Worm (Caenorhabditis elegans): Measurements from ENCODE around the gene srv-12.

The srv-12 gene

DNA sequence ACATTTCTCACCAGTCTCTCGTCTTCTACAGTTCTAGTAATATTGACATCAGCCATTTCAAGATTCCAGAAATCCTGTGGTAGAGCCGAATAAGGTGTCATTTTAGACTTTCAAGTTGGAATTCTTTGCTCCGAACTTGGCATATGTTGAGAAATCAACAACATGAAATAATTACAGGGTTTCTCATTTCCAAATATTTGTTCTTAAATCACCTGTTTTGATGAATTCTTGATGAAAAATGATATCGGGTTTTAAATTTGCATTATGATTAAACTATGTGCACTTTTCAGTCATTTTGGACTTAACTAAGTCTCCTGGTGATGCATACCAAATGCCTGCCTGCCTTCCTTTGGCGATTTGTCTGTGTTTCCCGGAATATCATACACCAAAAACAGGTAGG, at the start of gene srv-12:
Gene srv-12, minus strand, starts transcription at position 101 of the 400 bp plus-strand sequence.
- TF ChIP-seq Y56A3A.18 (GFP tag; IDR thresholded peaks at IDR 0.05), result no peak
- TF ChIP-seq lin-35 (GFP tag; optimal IDR thresholded peaks at IDR 0.05), result no peak
- TF ChIP-seq dpff-1 (tag; optimal IDR thresholded peaks at IDR 0.05), result no peak
- TF ChIP-seq ztf-28 (GFP tag; IDR thresholded peaks at IDR 0.05), result no peak
- no peak for TF ChIP-seq bed-1 (GFP tag; IDR thresholded peaks at IDR 0.05)
- TF ChIP-seq ztf-22 (GFP tag; optimal IDR thresholded peaks at IDR 0.05), result no peak
- TF ChIP-seq K12H6.12 (tag; optimal IDR thresholded peaks at IDR 0.05), result no peak

- TF ChIP-seq Y67H2A.10 (GFP tag; conservative IDR thresholded peaks at IDR 0.05) (no peak), attf-3 (GFP tag; conservative IDR thresholded peaks at IDR 0.05) (peak; percentile 88)
Measured at ce11 chrIV:10096881-10097280, 43.4 kb upstream of the srv-12 start, which contains the start of gene dis-3. Gene dis-3, plus strand, starts transcription at chrIV:10097202.

DNA sequence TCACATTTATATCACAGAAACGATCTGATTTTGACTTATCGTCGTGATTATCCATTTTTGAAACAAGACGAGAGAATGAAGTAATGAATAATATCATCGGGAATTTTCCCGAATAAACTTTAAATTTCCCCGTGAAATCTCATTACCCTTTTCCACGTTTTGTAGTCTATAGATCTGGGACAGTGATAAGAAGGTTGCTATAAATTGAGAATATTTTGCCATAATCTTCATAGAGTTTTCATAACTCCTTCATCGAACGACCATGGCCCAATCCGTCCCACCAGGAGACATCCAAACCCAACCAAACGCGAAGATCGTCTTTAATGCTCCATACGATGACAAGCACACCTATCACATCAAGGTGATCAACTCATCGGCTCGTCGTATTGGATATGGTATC, 41.7 kb upstream of the srv-12 start, which contains the start of the genes C04G2.5 and msp-36:
Gene C04G2.5, minus strand, starts transcription at position 101 of the 400 bp plus-strand sequence.
Gene msp-36, plus strand, starts transcription at position 263 of the 400 bp plus-strand sequence.
- TF ChIP-seq hsf-1 (GFP tag; IDR thresholded peaks at IDR 0.05) (no peak), F55B11.4 (tag; optimal IDR thresholded peaks at IDR 0.05; ENCODE audit: borderline replicate concordance, insufficient read depth) (no peak), aptf-3 (GFP tag; IDR thresholded peaks at IDR 0.05) (no peak), madf-3 (GFP tag; IDR thresholded peaks at IDR 0.05) (no peak), ztf-3 (GFP tag; optimal IDR thresholded peaks at IDR 0.05) (no peak), ztf-6 (GFP tag; IDR thresholded peaks at IDR 0.05) (no peak), rec-8 (tag; optimal IDR thresholded peaks at IDR 0.05) (no peak), bed-1 (GFP tag; IDR thresholded peaks at IDR 0.05) (no peak), lin-35 (GFP tag; optimal IDR thresholded peaks at IDR 0.05) (no peak), nfyb-1 (GFP tag; IDR thresholded peaks at IDR 0.05) (no peak), fkh-3 (tag; optimal IDR thresholded peaks at IDR 0.05) (no peak), hlh-12 (tag; optimal IDR thresholded peaks at IDR 0.05) (no peak), lsy-27 (tag; optimal IDR thresholded peaks at IDR 0.05; ENCODE audit: borderline replicate concordance, insufficient read depth) (no peak), pbrm-1 (GFP tag; IDR thresholded peaks at IDR 0.05) (no peak), atf-7 (tag; optimal IDR thresholded peaks at IDR 0.05) (no peak), T07F8.4 (tag; optimal IDR thresholded peaks at IDR 0.05) (no peak)

DNA sequence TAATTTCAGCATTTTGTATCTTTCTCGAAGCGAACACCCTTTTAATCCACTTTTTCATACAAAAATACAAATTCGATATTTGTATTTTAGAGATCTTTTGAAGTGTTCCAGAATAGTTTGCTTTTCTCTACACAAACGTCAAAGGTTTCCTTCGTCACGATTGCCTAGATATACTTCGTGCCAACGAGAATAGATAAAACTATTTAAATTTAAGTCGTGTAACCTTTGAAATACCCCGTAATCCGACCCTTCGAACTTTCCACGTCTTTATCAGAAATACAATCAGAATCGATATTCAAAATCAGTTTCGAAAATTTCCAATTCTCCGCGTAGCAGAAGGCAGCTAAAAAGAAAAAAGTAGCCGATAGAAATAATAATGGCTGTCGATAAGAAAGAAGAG, 36.9 kb upstream of the srv-12 start, which contains the start of gene ttbk-5:
Gene ttbk-5, plus strand, starts transcription at position 301 of the 400 bp plus-strand sequence.
- TF ChIP-seq K11D2.4 (GFP tag; IDR thresholded peaks at IDR 0.05), result no peak
- TF ChIP-seq lin-54 (GFP tag; optimal IDR thresholded peaks at IDR 0.05), result no peak
- no peak for TF ChIP-seq tbp1 (GFP tag; optimal IDR thresholded peaks at IDR 0.05)
- no peak for TF ChIP-seq ceh-79 (tag; optimal IDR thresholded peaks at IDR 0.05)
- TF ChIP-seq rec-8 (tag; optimal IDR thresholded peaks at IDR 0.05), result no peak
- no peak for TF ChIP-seq K12H6.12 (tag; optimal IDR thresholded peaks at IDR 0.05)
- TF ChIP-seq him-1 (tag; optimal IDR thresholded peaks at IDR 0.05), result no peak
- TF ChIP-seq bed-2 (GFP tag; IDR thresholded peaks at IDR 0.05), result no peak
- no peak for TF ChIP-seq attf-5 (GFP tag; optimal IDR thresholded peaks at IDR 0.05)
- no peak for TF ChIP-seq aptf-3 (GFP tag; IDR thresholded peaks at IDR 0.05)
- no peak for TF ChIP-seq snpc-3.4 (tag; optimal IDR thresholded peaks at IDR 0.05)
- no peak for TF ChIP-seq ZK185.1 (tag; optimal IDR thresholded peaks at IDR 0.05; ENCODE audit: poor library complexity, severe bottlenecking)
- TF ChIP-seq madf-6 (GFP tag; IDR thresholded peaks at IDR 0.05), result no peak
- TF ChIP-seq ztf-6 (GFP tag; IDR thresholded peaks at IDR 0.05), result no peak
- TF ChIP-seq let-526 (GFP tag; IDR thresholded peaks at IDR 0.05), result no peak
- TF ChIP-seq efl-1 (GFP tag; optimal IDR thresholded peaks at IDR 0.05), result no peak
- no peak for TF ChIP-seq mel-28 (tag; optimal IDR thresholded peaks at IDR 0.05; ENCODE audit: borderline replicate concordance)
- no peak for TF ChIP-seq fkh-3 (tag; optimal IDR thresholded peaks at IDR 0.05)

All from whole organism, young adult.